Worm (Caenorhabditis elegans) whole organism, L4 larva: ENCODE data around the gene K08F9.1.

ENCODE experiments used
- F10B5.3 ChIP-seq: sonication (generic microtip); optimal IDR thresholded peaks from 2 replicates; lab custom pipeline; 2016; ENCODE audit warnings: mild to moderate bottlenecking, missing genetic modification characterization, missing compliant biosample characterization
- F37D6.2 ChIP-seq: sonication (generic microtip); optimal IDR thresholded peaks from 2 replicates; lab custom pipeline; 2016; ENCODE audit warnings: mild to moderate bottlenecking, missing genetic modification characterization, missing compliant biosample characterization
- F44E2.7 ChIP-seq: fragments of 200-800 bp; sonication (Bioruptor generic); IDR thresholded peaks from 2 replicates; pipeline ENCODE4 v2.1.2; 2022; ENCODE audit warnings: missing genetic modification characterization, missing compliant biosample characterization
- F49E8.2 ChIP-seq: sonication (generic microtip); optimal IDR thresholded peaks from 2 replicates; lab custom pipeline; 2016; ENCODE audit warnings: missing compliant biosample characterization, mild to moderate bottlenecking, missing genetic modification characterization, borderline replicate concordance
- R02D3.7 ChIP-seq: fragments of 150-350 bp; sonication (generic microtip); optimal IDR thresholded peaks from 3 replicates; lab custom pipeline; 2014; ENCODE audit warnings: missing biosample characterization, missing genetic modification characterization
- Y105C5A.15 ChIP-seq: fragments of 200-800 bp; sonication (Bioruptor generic); IDR thresholded peaks from 2 replicates; pipeline ENCODE4 v1.3.6; 2022; ENCODE audit warnings: missing genetic modification characterization, missing compliant biosample characterization
- Y5F2A.4 ChIP-seq: fragments of 200-800 bp; sonication (Bioruptor generic); optimal IDR thresholded peaks from 2 replicates; lab custom pipeline; 2018; ENCODE audit warnings: mild to moderate bottlenecking, missing genetic modification characterization, missing compliant biosample characterization
- ZK546.5 ChIP-seq, 2 experiments: sonication (generic microtip); optimal IDR thresholded peaks; 2 replicates each; lab custom pipeline; 2017; ENCODE audit warnings: missing biosample characterization in 2 of 2, missing genetic modification characterization in 2 of 2
- aha-1 ChIP-seq: fragments of 150-350 bp; peaks from one replicate; lab custom pipeline; 2014; ENCODE audit warnings: missing biosample characterization, missing genetic modification characterization
- aly-2 ChIP-seq: sonication (generic microtip); optimal IDR thresholded peaks from 2 replicates; lab custom pipeline; 2018; ENCODE audit warnings: missing biosample characterization, missing genetic modification characterization
- arid-1 ChIP-seq: fragments of 200-800 bp; sonication (Bioruptor generic); conservative IDR thresholded peaks from 2 replicates; pipeline ENCODE4 v1.3.6; 2022; ENCODE audit warnings: missing genetic modification reagents, missing genetic modification characterization, missing compliant biosample characterization
- ceh-44 ChIP-seq: fragments of 200-800 bp; sonication (Bioruptor generic); IDR thresholded peaks from 2 replicates; pipeline ENCODE4 v1.3.6; 2022; ENCODE audit warnings: missing genetic modification reagents, missing genetic modification characterization, missing compliant biosample characterization
- ceh-62 ChIP-seq: sonication (generic microtip); optimal IDR thresholded peaks from 2 replicates; lab custom pipeline; 2017; ENCODE audit warnings: missing biosample characterization, missing genetic modification characterization
- dmd-8 ChIP-seq: fragments of 200-800 bp; sonication (Bioruptor generic); IDR thresholded peaks from 2 replicates; pipeline ENCODE4 v1.3.6; 2022; ENCODE audit warnings: missing genetic modification characterization, missing compliant biosample characterization
- dmd-9 ChIP-seq: fragments of 200-800 bp; sonication (Bioruptor generic); IDR thresholded peaks from 2 replicates; pipeline ENCODE4 v1.3.6; 2022; ENCODE audit warnings: missing genetic modification reagents, missing genetic modification characterization, missing compliant biosample characterization
- duxl-1 ChIP-seq: sonication (generic microtip); optimal IDR thresholded peaks from 2 replicates; lab custom pipeline; 2016; ENCODE audit warnings: mild to moderate bottlenecking, missing genetic modification characterization, moderate library complexity, missing compliant biosample characterization; ENCODE audit not compliant: poor library complexity
- dve-1 ChIP-seq: sonication (generic microtip); optimal IDR thresholded peaks from 2 replicates; lab custom pipeline; 2017; ENCODE audit warnings: antibody characterized with exemption, mild to moderate bottlenecking, missing genetic modification characterization, missing compliant biosample characterization; ENCODE audit not compliant: insufficient read depth
- egl-43 ChIP-seq: fragments of 200-800 bp; sonication (Bioruptor generic); IDR thresholded peaks from 2 replicates; pipeline ENCODE4 v1.3.6; 2022; ENCODE audit warnings: missing genetic modification reagents, missing genetic modification characterization, missing compliant biosample characterization
- hlh-11 ChIP-seq: fragments of 200-800 bp; sonication (Bioruptor generic); optimal IDR thresholded peaks from 2 replicates; lab custom pipeline; 2018; ENCODE audit warnings: mild to moderate bottlenecking, missing genetic modification characterization, missing compliant biosample characterization
- hmg-1.1 ChIP-seq: fragments of 200-800 bp; sonication (Bioruptor generic); IDR thresholded peaks from 2 replicates; pipeline ENCODE4 v1.3.6; 2022; ENCODE audit warnings: missing genetic modification reagents, missing genetic modification characterization, missing compliant biosample characterization
- lin-38 ChIP-seq: fragments of 200-800 bp; sonication (Bioruptor generic); IDR thresholded peaks from 2 replicates; pipeline ENCODE4 v1.3.6; 2022; ENCODE audit warnings: missing genetic modification reagents, missing genetic modification characterization, missing compliant biosample characterization
- lir-3 ChIP-seq: sonication (generic microtip); optimal IDR thresholded peaks from 2 replicates; lab custom pipeline; 2016; ENCODE audit warnings: mild to moderate bottlenecking, missing genetic modification characterization, missing compliant biosample characterization
- mdl-1 ChIP-seq, 2 experiments: fragments of 150-350 bp in 1 of 2; sonication (generic microtip) in 1 of 2; optimal IDR thresholded peaks; 2 replicates each; lab custom pipeline; 2014 to 2017; ENCODE audit warnings: missing biosample characterization in 2 of 2, missing genetic modification characterization in 2 of 2
- mes-2 ChIP-seq: sonication (generic microtip); optimal IDR thresholded peaks from 2 replicates; lab custom pipeline; 2016; ENCODE audit warnings: missing genotype, mild to moderate bottlenecking, missing genetic modification characterization, missing compliant biosample characterization; ENCODE audit not compliant: poor library complexity, severe bottlenecking
- mxl-2 ChIP-seq: fragments of 200-800 bp; sonication (Bioruptor generic); conservative IDR thresholded peaks from 2 replicates; pipeline ENCODE4 v1.3.6; 2022; ENCODE audit warnings: missing genetic modification reagents, missing genetic modification characterization, missing compliant biosample characterization
- mxl-3 ChIP-seq: fragments of 200-800 bp; sonication (Bioruptor generic); optimal IDR thresholded peaks from 2 replicates; lab custom pipeline; 2018; ENCODE audit warnings: mild to moderate bottlenecking, missing genetic modification characterization, missing compliant biosample characterization
- nhr-10 ChIP-seq: fragments of 150-350 bp; optimal IDR thresholded peaks from 2 replicates; lab custom pipeline; 2014; ENCODE audit warnings: missing biosample characterization, missing genetic modification characterization
- nhr-102 ChIP-seq: sonication (generic microtip); optimal IDR thresholded peaks from 2 replicates; lab custom pipeline; 2016; ENCODE audit warnings: mild to moderate bottlenecking, missing genetic modification characterization, moderate library complexity, missing compliant biosample characterization
- nhr-48 ChIP-seq: sonication (generic microtip); optimal IDR thresholded peaks from 2 replicates; lab custom pipeline; 2016; ENCODE audit warnings: mild to moderate bottlenecking, missing genetic modification characterization, missing compliant biosample characterization
- nhr-76 ChIP-seq: fragments of 150-350 bp; optimal IDR thresholded peaks from 2 replicates; lab custom pipeline; 2014; ENCODE audit warnings: missing biosample characterization, missing genetic modification characterization
- pqm-1 ChIP-seq: sonication (generic microtip); optimal IDR thresholded peaks from 2 replicates; lab custom pipeline; 2017; ENCODE audit warnings: missing biosample characterization, missing genetic modification characterization
- saeg-2 ChIP-seq: fragments of 200-800 bp; sonication (Bioruptor generic); IDR thresholded peaks from 2 replicates; pipeline ENCODE4 v1.3.6; 2022; ENCODE audit warnings: missing genetic modification reagents, missing genetic modification characterization, missing compliant biosample characterization
- set-16 ChIP-seq: fragments of 200-800 bp; sonication (Bioruptor generic); IDR thresholded peaks from 2 replicates; pipeline ENCODE4 v1.3.6; 2022; ENCODE audit warnings: missing genetic modification reagents, missing genetic modification characterization, missing compliant biosample characterization
- skn-1 ChIP-seq: fragments of 150-350 bp; optimal IDR thresholded peaks from 2 replicates; lab custom pipeline; 2014; ENCODE audit warnings: missing biosample characterization, missing genetic modification characterization
- zag-1 ChIP-seq: fragments of 150-350 bp; optimal IDR thresholded peaks from 2 replicates; lab custom pipeline; 2014; ENCODE audit warnings: missing biosample characterization, missing genetic modification characterization
- zip-11 ChIP-seq: fragments of 200-800 bp; sonication (Bioruptor generic); IDR thresholded peaks from 2 replicates; pipeline ENCODE4 v1.3.6; 2022; ENCODE audit warnings: missing genetic modification characterization, missing compliant biosample characterization
- ztf-11 ChIP-seq: fragments of 150-350 bp; optimal IDR thresholded peaks from 2 replicates; lab custom pipeline; 2014; ENCODE audit warnings: missing biosample characterization, missing genetic modification characterization
- ztf-7 ChIP-seq: fragments of 150-350 bp; optimal IDR thresholded peaks from 2 replicates; lab custom pipeline; 2014; ENCODE audit warnings: missing biosample characterization, missing genetic modification characterization

Gene K08F9.1

DNA sequence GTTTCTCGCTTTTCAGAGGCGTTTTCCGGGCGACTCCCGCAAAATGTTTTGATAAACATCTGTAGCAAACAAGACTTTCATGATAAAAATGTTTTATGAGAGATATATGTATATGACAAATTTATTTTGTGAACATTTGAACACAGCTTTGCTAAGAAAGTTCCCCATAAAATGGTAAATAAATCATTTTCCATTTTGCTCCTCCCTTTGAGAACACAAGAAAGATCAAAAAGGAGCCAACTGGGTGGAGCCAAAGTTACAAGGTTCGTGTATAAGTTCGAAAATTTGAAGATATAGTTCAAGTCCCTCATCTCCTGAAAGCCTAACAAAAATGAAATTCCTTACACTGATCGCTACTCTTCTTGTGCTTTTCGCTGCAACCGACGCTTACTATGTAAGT, 52.7 kb downstream of the K08F9.1 start, which contains the start of gene C01G10.17:
C01G10.17 (plus strand) TSS at position 301 of the 400 bp plus-strand sequence.
- TF ChIP-seq egl-43 (no peak), nhr-48 (tag; lab: Kevin White, UChicago) (no peak), hmg-1.1 (GFP tag; lab: Robert Waterston, UW) (no peak), dmd-8 (GFP tag; lab: Robert Waterston, UW) (no peak), mxl-3 (GFP tag; lab: Kevin White, UChicago) (no peak), set-16 (GFP tag; lab: Robert Waterston, UW) (no peak), ztf-11 (tag; lab: Kevin White, UChicago) (no peak), ZK546.5 (tag; optimal IDR thresholded peaks at IDR 0.05; lab: Kevin White, UChicago) (no peak), lir-3 (tag; lab: Kevin White, UChicago) (no peak), F10B5.3 (tag; lab: Kevin White, UChicago) (no peak), lin-38 (GFP tag; lab: Robert Waterston, UW) (no peak), dmd-9 (GFP tag; lab: Robert Waterston, UW) (no peak), duxl-1 (tag; lab: Kevin White, UChicago) (no peak), mes-2 (tag; lab: Kevin White, UChicago) (no peak), saeg-2 (no peak), dve-1 (no peak), ztf-7 (tag; lab: Kevin White, UChicago) (no peak)

DNA sequence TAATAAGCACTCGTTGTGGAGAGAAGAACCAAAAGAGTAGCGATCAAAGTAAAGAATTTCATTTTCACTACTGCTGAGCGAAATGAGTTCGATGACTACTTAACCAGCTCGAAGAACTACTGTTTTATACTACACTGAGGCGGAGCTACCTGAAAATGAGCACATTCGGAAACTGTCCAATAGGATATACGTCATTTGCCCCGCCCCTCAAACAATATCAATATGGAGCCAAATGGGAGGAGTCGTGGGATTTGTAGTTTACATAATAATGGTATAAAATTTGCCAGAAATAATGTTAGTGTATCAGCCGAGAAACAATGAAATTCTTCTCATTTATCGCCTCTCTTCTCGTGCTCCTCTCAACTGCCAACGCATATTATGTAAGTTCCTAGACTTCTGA, 53.7 kb downstream of the K08F9.1 start, which contains the start of the genes C01G10.5 and C01G10.4:
C01G10.5 (minus strand) TSS at position 101 of the 400 bp plus-strand sequence.
C01G10.4 (plus strand) TSS at position 303 of the 400 bp plus-strand sequence.
- TF ChIP-seq Y105C5A.15 (GFP tag; lab: Robert Waterston, UW) (no peak), hmg-1.1 (GFP tag; lab: Robert Waterston, UW) (no peak), ceh-44 (no peak), pqm-1 (tag; lab: Kevin White, UChicago) (no peak), dmd-9 (GFP tag; lab: Robert Waterston, UW) (no peak), ceh-62 (tag; lab: Kevin White, UChicago) (no peak), lin-38 (GFP tag; lab: Robert Waterston, UW) (no peak), R02D3.7 (no peak)

DNA sequence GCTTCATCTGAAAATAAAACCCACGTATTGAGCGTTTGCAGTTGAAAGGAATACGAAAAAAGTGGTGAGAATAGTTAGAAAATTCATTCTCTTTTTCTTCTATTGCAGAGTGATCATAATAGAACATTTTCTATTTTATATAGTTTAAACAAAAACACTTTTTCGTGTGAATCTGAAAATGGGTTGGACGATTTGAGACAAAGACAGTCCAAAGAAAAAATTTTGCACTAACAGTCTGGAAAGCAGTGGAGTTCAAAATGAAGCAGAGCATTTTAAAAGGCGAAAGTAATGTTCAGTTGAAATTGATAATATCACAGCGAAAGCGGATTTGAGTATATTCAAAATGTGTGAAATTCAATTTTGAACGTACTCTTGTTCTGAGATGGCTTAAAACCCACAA, 54.6 kb downstream of the K08F9.1 start, which contains the start of gene C01G10.18:
C01G10.18 (minus strand) TSS at position 101 of the 400 bp plus-strand sequence.
- TF ChIP-seq aha-1 (tag; lab: Kevin White, UChicago) (no peak), zag-1 (tag; lab: Kevin White, UChicago) (no peak), duxl-1 (tag; lab: Kevin White, UChicago) (no peak), nhr-10 (tag; lab: Kevin White, UChicago) (no peak), F44E2.7 (GFP tag; lab: Robert Waterston, UW) (no peak), F37D6.2 (tag; lab: Kevin White, UChicago) (no peak), F49E8.2 (tag; lab: Kevin White, UChicago) (no peak), mxl-2 (no peak), zip-11 (GFP tag; lab: Robert Waterston, UW) (no peak), F10B5.3 (tag; lab: Kevin White, UChicago) (no peak), arid-1 (GFP tag; lab: Robert Waterston, UW) (no peak), hlh-11 (tag; lab: Kevin White, UChicago) (no peak), skn-1 (no peak), Y5F2A.4 (GFP tag; lab: Kevin White, UChicago) (no peak), nhr-102 (tag; lab: Kevin White, UChicago) (no peak), mdl-1 (tag; optimal IDR thresholded peaks at IDR 0.05; lab: Kevin White, UChicago) (no peak), aly-2 (tag; lab: Kevin White, UChicago) (no peak), nhr-76 (tag; lab: Kevin White, UChicago) (no peak)
- TF ChIP-seq, all 104 proteins: peak for 0
